Fruit fly (Drosophila melanogaster) S2 (cell line): ENCODE data around the gene CG31870.

ENCODE experiments used
- CG8478 ChIP-seq: fragments of >200 bp; optimal IDR thresholded peaks from 2 replicates; lab custom pipeline; 2018
- CTCF ChIP-seq, 2 experiments: fragments of >200 bp; optimal IDR thresholded peaks; 2 replicates each; lab custom pipeline; 2018

Gene CG31870

dm6 chr2L:10789922-10790321 lies at the start of gene CG31870:
Gene CG31870 (plus strand): TSS chr2L:10790222.
- TF ChIP-seq CTCF (optimal IDR thresholded peaks at IDR 0.05; lab: Kevin White, UChicago) (no peak), CG8478 (lab: Kevin White, UChicago) (no peak)

- no peak for TF ChIP-seq CG8478 (lab: Kevin White, UChicago)
- no peak for TF ChIP-seq CTCF (optimal IDR thresholded peaks at IDR 0.05; lab: Kevin White, UChicago)
Measured at dm6 chr2L:10743714-10744113, 46.3 kb upstream of the CG31870 start, which contains the start of gene CG6729. Gene CG6729 (minus strand): TSS chr2L:10743935.

- TF ChIP-seq CG8478 (lab: Kevin White, UChicago), result no peak
- no peak for TF ChIP-seq CTCF (optimal IDR thresholded peaks at IDR 0.05; lab: Kevin White, UChicago)
Measured at dm6 chr2L:10748218-10748617, 41.8 kb upstream of the CG31870 start.

DNA sequence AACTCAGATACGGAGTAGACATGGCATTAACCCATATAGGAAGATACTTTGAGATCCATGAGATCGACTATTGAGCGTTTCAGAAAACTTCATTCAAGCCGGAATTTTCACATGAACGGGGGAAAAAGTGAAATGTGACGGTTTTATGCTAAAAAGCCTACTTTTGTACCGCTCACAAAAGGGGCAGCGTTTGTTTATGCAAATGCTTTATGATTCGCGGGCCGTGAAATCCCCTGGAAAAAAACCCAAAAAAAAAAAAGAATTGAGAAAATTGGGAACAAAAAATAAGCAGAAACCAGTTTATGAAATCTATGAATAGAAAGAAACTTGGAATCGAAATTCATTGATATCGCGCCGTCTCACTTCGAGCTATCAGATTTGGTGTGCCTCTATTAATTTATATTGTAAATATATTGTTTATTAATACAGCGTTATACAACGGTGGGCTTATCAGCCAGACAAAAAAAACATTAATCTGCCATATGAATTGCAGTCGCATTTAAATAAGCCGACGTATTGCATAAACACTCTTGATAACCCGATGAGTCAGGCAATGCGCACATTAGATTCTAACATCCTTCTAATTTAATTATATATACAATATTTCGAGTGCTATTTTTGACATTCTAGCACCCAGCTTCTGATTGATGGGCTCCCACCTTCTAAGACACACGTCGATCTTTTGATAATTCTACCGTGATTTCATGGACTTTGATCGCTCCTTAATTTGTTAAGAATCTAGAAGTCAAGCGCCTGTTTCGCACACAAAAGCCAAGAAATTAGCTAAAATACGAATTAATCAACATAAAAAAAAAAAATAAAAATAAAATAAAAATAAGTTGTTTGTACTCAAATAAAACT lies 40.2 kb upstream of the CG31870 start:
- TF ChIP-seq CG8478 (lab: Kevin White, UChicago), result no peak
- no peak for TF ChIP-seq CTCF (optimal IDR thresholded peaks at IDR 0.05; lab: Kevin White, UChicago)

DNA sequence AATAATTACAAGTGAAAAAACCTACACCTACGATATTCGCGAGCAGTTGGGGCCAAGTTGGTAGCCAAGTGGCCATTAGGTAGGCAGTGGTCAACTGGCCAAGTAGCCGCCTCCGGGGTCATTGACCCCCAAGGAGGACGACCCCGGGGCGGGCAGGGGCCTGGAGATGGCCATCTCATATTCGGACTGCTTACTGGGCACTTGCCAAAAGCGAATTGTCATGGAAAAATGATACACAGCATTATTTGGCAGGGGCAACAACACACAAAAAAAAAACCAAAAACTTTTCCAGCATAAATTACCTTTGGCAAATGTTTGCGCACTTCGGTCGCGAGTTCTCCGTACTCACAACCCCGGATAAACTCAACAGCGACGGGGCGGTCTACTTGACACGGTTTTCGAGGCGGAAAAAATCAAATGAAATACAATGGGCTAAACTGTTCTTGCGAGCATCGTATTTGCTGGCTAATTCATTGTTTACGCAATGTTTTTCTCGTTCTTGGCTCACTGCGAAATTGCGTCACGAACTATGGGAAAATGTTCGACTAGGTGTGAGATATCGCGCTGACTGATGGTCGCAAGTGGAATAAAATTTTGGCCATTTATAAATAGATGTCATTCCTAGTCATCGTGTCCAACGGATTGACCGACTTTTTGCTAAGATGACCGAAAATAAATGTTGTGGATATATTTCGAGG lies 39.0 kb upstream of the CG31870 start:
- TF ChIP-seq CG8478 (lab: Kevin White, UChicago), result no peak
- TF ChIP-seq CTCF (optimal IDR thresholded peaks at IDR 0.05; lab: Kevin White, UChicago), result no peak

DNA sequence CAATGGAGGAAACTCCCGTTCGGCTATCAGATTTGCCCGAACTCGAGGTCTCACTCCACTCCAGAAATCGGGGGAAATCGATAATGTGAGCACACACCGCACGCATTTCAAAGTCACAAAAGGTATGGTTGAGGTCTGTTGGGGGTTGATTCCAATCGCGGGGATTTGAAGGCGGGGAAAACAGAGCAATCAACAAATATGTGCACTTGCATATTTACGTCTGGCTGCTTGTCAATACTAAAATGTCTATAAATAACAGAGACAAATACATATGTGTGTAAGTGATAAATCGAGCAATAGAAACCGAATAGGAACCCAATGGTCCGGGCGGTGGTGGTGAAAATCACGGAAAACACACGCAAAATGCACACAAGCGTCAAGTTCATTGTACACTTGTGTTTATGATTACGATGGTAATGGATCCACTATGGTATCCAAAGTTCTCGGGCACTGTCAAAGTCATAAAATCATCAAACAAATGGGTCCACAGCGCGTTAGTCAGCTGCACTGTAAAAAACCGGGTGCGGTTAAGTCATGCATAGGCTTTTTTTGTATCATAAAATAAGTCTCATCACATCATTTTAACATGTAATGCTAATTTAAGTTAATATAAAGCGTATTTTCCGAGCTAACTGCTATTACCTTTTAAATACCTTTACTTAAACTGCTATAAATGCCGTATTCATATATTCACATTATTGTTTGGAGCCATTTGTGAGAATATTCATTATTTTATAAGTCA lies 38.0 kb upstream of the CG31870 start:
- no peak for TF ChIP-seq CTCF (optimal IDR thresholded peaks at IDR 0.05; lab: Kevin White, UChicago)
- TF ChIP-seq CG8478 (lab: Kevin White, UChicago), result no peak

- TF ChIP-seq CG8478 (lab: Kevin White, UChicago), result no peak
- TF ChIP-seq CTCF (optimal IDR thresholded peaks at IDR 0.05; lab: Kevin White, UChicago), result no peak
Measured at dm6 chr2L:10752668-10753067, 37.4 kb upstream of the CG31870 start.

DNA sequence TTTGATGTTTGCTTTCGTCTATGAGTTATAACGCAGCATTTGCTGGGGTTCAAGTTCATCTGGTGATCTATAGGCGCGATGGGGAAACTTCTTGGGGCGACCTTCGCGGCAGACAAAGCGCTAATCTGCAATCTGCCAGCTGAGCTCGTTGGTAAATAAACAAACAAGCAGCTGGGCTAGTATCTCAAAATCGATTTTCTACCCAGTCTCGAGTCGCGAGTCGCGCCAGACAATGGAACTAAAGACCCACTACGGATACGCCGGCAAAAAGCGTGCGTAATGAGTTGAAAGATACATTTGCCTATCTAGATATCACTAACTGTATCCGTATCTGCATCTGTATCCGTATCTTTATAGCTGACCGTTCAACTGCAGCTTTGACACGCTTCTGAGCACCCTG lies 36.4 kb upstream of the CG31870 start:
- TF ChIP-seq CG8478 (lab: Kevin White, UChicago) (no peak), CTCF (optimal IDR thresholded peaks at IDR 0.05; lab: Kevin White, UChicago) (no peak)

DNA sequence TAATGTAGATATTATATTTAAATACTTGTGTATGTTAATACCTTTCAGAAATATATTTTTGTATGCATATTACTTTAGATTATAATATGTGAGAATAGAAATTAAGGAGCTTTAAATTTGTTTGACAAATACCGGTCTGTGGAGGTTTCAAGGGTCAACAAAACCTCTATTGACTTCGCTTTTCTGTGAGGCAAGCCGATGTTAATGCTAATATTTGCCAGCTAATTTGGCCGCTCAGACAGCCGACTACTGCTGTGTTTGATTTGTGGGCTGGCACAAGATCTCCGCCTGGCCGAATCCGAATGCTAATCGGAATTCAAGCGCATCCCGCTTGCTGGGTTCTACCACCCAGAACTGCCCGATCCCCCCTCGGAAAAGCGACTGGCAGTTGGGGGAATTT lies 35.4 kb upstream of the CG31870 start:
- TF ChIP-seq CTCF (optimal IDR thresholded peaks at IDR 0.05; lab: Kevin White, UChicago) (no peak), CG8478 (lab: Kevin White, UChicago) (no peak)

DNA sequence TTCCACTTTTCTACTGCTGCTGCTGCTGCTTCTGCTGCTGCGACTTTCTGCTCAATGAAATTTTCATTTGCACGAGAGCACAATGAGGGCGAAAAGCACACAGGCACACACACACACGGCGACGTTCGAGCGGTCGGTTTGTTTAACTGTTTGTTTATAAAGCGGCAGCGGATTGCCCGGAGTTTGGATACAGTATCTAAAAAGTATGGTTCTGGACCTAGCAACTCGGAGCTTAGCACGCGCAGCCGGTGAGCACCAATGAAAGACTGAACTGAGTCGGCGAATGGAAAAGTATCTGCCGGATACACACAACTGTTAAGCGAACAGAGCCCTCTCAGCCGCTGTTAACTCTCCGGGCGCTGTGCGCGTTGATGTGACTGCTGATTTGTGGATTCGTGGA lies 34.0 kb upstream of the CG31870 start, which contains the start of gene CG17124:
Gene CG17124, minus strand, starts transcription at position 277 of the 400 bp plus-strand sequence.
- no peak for TF ChIP-seq CG8478 (lab: Kevin White, UChicago)
- no peak for TF ChIP-seq CTCF (optimal IDR thresholded peaks at IDR 0.05; lab: Kevin White, UChicago)

DNA sequence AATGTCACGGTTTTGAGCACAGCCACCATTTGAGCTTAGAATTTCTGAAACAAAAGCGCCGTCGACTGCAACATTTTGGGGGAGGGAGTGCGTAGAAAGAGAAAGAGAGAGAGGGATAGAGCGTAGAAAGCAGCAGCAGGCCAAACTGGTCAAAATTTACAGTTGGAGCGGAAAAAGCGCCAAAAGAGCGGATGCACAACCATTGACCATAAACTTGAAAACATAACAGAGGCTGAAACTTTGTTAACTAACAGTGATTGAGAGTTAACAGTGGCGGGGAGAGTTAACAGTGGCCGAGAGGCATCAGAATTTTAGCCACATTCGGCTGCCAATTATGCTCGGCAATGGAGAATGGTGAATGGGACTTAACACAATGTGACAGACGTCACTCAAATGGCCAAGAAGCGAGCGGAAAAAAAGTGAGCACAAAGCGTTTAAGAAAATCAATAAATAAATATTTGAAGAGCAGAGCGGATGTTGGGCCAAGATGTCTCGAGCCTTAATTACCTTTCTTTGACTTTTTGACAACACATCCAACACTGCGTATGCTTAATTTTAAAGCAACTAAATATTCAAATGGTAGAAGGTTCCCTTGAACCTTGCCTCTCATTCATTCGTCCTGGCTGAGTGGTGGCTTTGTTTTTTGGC lies 32.9 kb upstream of the CG31870 start:
- TF ChIP-seq CG8478 (lab: Kevin White, UChicago), result no peak
- TF ChIP-seq CTCF (optimal IDR thresholded peaks at IDR 0.05; lab: Kevin White, UChicago), result no peak

DNA sequence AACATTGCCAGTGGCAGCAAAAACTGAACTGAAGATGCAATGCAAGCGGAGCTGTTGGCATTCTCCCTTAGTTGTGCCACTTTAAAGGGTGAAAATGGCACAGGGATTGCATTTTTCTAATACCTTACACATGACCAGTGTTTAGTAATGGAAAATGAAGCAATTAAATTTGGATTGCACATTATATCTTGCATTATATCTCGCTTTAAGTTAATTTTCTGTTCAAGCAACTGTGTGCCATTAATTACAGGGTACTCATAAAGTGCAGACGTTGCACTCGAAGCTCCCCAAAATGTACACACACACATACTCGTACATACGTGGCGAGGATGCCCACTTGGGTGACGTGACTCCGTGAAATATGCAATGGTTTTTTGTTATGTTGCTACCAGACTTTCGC lies 30.4 kb upstream of the CG31870 start:
- TF ChIP-seq CG8478 (lab: Kevin White, UChicago) (no peak), CTCF (optimal IDR thresholded peaks at IDR 0.05; lab: Kevin White, UChicago) (no peak)

DNA sequence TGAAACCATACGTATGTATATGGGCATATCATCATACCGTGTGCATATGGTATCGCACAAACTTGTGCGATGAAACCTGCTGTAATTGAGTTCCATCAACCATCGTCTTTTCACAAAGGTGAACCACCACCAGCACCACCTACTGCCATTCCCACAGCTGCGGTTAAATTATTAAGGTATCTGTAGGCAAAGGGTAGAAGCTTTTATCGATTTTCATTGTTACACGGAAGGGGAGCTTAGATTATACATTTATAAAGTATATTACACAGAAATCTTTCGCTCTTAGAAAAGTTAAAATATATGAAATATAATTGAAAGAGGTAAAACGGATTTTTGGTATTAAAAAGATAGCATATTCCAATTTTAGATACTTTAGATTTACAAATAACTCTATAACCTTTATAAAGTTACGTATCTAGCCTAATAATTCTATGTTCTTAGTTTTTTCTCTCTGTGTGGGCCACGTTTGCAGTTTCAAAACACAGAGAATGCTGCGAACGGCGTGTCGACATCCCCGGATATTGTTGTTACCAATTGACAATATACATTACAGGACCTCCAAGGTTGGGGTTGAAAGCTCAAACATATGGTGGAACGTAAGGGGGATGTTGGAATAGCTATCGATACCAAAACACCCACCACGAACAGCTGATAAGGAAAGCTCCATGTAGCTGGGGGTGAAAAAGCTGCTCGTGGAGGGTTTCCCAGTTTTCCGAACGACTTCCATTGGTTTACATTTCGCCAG lies 29.4 kb upstream of the CG31870 start, which contains the start of gene CG6495:
Gene CG6495, plus strand, starts transcription at position 695 of the 745 bp plus-strand sequence.
- TF ChIP-seq CG8478 (lab: Kevin White, UChicago), result no peak
- no peak for TF ChIP-seq CTCF (optimal IDR thresholded peaks at IDR 0.05; lab: Kevin White, UChicago)
